Fruit fly (Drosophila melanogaster): Measurements from ENCODE around the gene CG10375.

Gene CG10375

dm6 chr3R:23772808-23773207 lies 5.3 kb downstream of the CG10375 start, which contains the start of gene tst (continued):
- peak; percentile 92 for TF ChIP-seq dmrt11E (tag; optimal IDR thresholded peaks at IDR 0.05)
- TF ChIP-seq CoRest (tag; optimal IDR thresholded peaks at IDR 0.05), result peak; percentile 94
- TF ChIP-seq slbo (GFP tag; IDR thresholded peaks at IDR 0.05), result peak; percentile 99
- TF ChIP-seq MBD-R2 (GFP tag; IDR thresholded peaks at IDR 0.05), result peak; percentile 97
- peak; percentile 92 for TF ChIP-seq CG1602 (GFP tag; optimal IDR thresholded peaks at IDR 0.05)
- peak; percentile 94 for TF ChIP-seq Drgx (GFP tag; IDR thresholded peaks at IDR 0.05)
- no peak for TF ChIP-seq inv (GFP tag; IDR thresholded peaks at IDR 0.05; ENCODE audit: partially characterized antibody)
- TF ChIP-seq CG8765 (GFP tag; IDR thresholded peaks at IDR 0.05), result peak; percentile 93
- no peak for TF ChIP-seq HLHmδ (GFP tag; optimal IDR thresholded peaks at IDR 0.05)
- peak; percentile 97 for TF ChIP-seq CG11456 (GFP tag; IDR thresholded peaks at IDR 0.05)
- peak; percentile 97 for TF ChIP-seq dysf (GFP tag; IDR thresholded peaks at IDR 0.05)
- no peak for TF ChIP-seq ftz-f1 (GFP tag; optimal IDR thresholded peaks at IDR 0.05)
- 0 out of 4 replicates have a peak, but pooled peaks have one; percentile 43 for TF ChIP-seq chinmo (GFP tag; IDR thresholded peaks at IDR 0.05; ENCODE audit: partially characterized antibody)
- peak; percentile 85 for TF ChIP-seq ATbp (GFP tag; optimal IDR thresholded peaks at IDR 0.05)
- peak; percentile 96 for TF ChIP-seq Dbx (GFP tag; IDR thresholded peaks at IDR 0.05)
- TF ChIP-seq CG15479 (GFP tag; optimal IDR thresholded peaks at IDR 0.05), result no peak
- peak; percentile 68 for TF ChIP-seq CrebB (tag; optimal IDR thresholded peaks at IDR 0.05)
- peak; percentile 95 for TF ChIP-seq nmo (GFP tag; optimal IDR thresholded peaks at IDR 0.05)
- peak; percentile 98 for TF ChIP-seq al (GFP tag; IDR thresholded peaks at IDR 0.05)
- no peak for TF ChIP-seq hth (optimal IDR thresholded peaks at IDR 0.05)
- TF ChIP-seq CG8089 (GFP tag; optimal IDR thresholded peaks at IDR 0.05), result no peak
- peak; percentile 88 for TF ChIP-seq Sox100B (GFP tag; optimal IDR thresholded peaks at IDR 0.05)
- no peak for TF ChIP-seq CG1792 (GFP tag; optimal IDR thresholded peaks at IDR 0.05)
- TF ChIP-seq Max (GFP tag; optimal IDR thresholded peaks at IDR 0.05), result peak; percentile 82
- peak; percentile 89 for TF ChIP-seq CG4617 (GFP tag; optimal IDR thresholded peaks at IDR 0.05; ENCODE audit: borderline replicate concordance)
- TF ChIP-seq schlank (tag; optimal IDR thresholded peaks at IDR 0.05), result peak; percentile 74
- peak; percentile 42 for TF ChIP-seq hbn (GFP tag; IDR thresholded peaks at IDR 0.05; ENCODE audit: partially characterized antibody)
- TF ChIP-seq CkIIα-i1 (GFP tag; IDR thresholded peaks at IDR 0.05), result peak; percentile 57
- TF ChIP-seq CG1233 (GFP tag; optimal IDR thresholded peaks at IDR 0.05), result peak; percentile 86
- peak; percentile 78 for TF ChIP-seq dati (GFP tag; IDR thresholded peaks at IDR 0.05)
- TF ChIP-seq CG8924 (tag; optimal IDR thresholded peaks at IDR 0.05), result peak; percentile 93
- peak; percentile 88 for TF ChIP-seq CG6175 (GFP tag; IDR thresholded peaks at IDR 0.05)
- no peak for TF ChIP-seq fd64A (GFP tag; optimal IDR thresholded peaks at IDR 0.05)
- TF ChIP-seq trem (tag; optimal IDR thresholded peaks at IDR 0.05), result peak; percentile 91
- TF ChIP-seq mld (GFP tag; IDR thresholded peaks at IDR 0.05; ENCODE audit: partially characterized antibody), result no peak
- peak; percentile 97 for TF ChIP-seq E2f1 (GFP tag; IDR thresholded peaks at IDR 0.05)
- TF ChIP-seq Side (GFP tag; optimal IDR thresholded peaks at IDR 0.05), result no peak
- TF ChIP-seq Gsc (GFP tag; IDR thresholded peaks at IDR 0.05), result peak; percentile 92
- TF ChIP-seq Mrtf (GFP tag; IDR thresholded peaks at IDR 0.05), result peak; percentile 95
- peak; percentile 99 for TF ChIP-seq sob (GFP tag; IDR thresholded peaks at IDR 0.05)
- TF ChIP-seq Bteb2 (GFP tag; optimal IDR thresholded peaks at IDR 0.05), result peak; percentile 31
- TF ChIP-seq ara (GFP tag; IDR thresholded peaks at IDR 0.05), result peak; percentile 95
- peak; percentile 5 for TF ChIP-seq Sin3A (optimal IDR thresholded peaks at IDR 0.05)
- no peak for TF ChIP-seq Tbp (GFP tag; optimal IDR thresholded peaks at IDR 0.05)
- peak; percentile 97 for TF ChIP-seq CG7372 (GFP tag; IDR thresholded peaks at IDR 0.05)
- TF ChIP-seq CG17328 (GFP tag; IDR thresholded peaks at IDR 0.05), result peak; percentile 94
- TF ChIP-seq lmd (GFP tag; IDR thresholded peaks at IDR 0.05), result peak; percentile 97
- no peak for TF ChIP-seq wek (GFP tag; optimal IDR thresholded peaks at IDR 0.05)
- peak; percentile 96 for TF ChIP-seq B-H1 (GFP tag; IDR thresholded peaks at IDR 0.05)
- TF ChIP-seq CG12071 (GFP tag; optimal IDR thresholded peaks at IDR 0.05), result no peak
- no peak for TF ChIP-seq Neu2 (GFP tag; optimal IDR thresholded peaks at IDR 0.05; ENCODE audit: borderline replicate concordance)
- no peak for TF ChIP-seq CG4854 (GFP tag; optimal IDR thresholded peaks at IDR 0.05)

Measured in whole organism, embryonic.